Fruit fly (Drosophila melanogaster) whole organism, embryonic: ENCODE measurements around the gene CG3434.

Source experiments
- ATbp ChIP-seq: fragments of 200-800 bp; sonication (Bioruptor generic); optimal IDR thresholded peaks from 2 replicates; lab custom pipeline; 2017; ENCODE audit warnings: missing biosample characterization, mild to moderate bottlenecking, missing genetic modification characterization, missing genetic modification reagents
- CG11504 ChIP-seq: fragments of 200-800 bp; sonication (Bioruptor generic); optimal IDR thresholded peaks from 3 replicates; lab custom pipeline; 2019; ENCODE audit warnings: missing biosample characterization, mild to moderate bottlenecking, missing genetic modification characterization, moderate library complexity
- CG12071 ChIP-seq: fragments of 200-800 bp; sonication (Bioruptor generic); optimal IDR thresholded peaks from 3 replicates; lab custom pipeline; 2018; ENCODE audit warnings: missing biosample characterization, mild to moderate bottlenecking, missing genetic modification characterization
- CG12219 ChIP-seq: fragments of 200-800 bp; sonication (Bioruptor generic); optimal IDR thresholded peaks from 3 replicates; lab custom pipeline; 2018; ENCODE audit warnings: missing biosample characterization, mild to moderate bottlenecking, missing genetic modification characterization
- CG12744 ChIP-seq: fragments of 200-800 bp; sonication (Bioruptor generic); optimal IDR thresholded peaks from 2 replicates; lab custom pipeline; 2016; ENCODE audit warnings: missing biosample characterization, missing genetic modification characterization
- CG15514 ChIP-seq: fragments of 200-800 bp; sonication (Bioruptor generic); optimal IDR thresholded peaks from 3 replicates; lab custom pipeline; 2017; ENCODE audit warnings: missing biosample characterization, missing genetic modification characterization, mild to moderate bottlenecking, moderate library complexity, missing genetic modification reagents
- CG15601 ChIP-seq: fragments of 200-800 bp; sonication (Bioruptor generic); optimal IDR thresholded peaks from 3 replicates; lab custom pipeline; 2019; ENCODE audit warnings: missing biosample characterization, mild to moderate bottlenecking, missing genetic modification characterization, moderate library complexity
- CG16779 ChIP-seq: fragments of 200-800 bp; sonication (Bioruptor generic); IDR thresholded peaks from 2 replicates; pipeline ENCODE4 v1.3.6; 2022; ENCODE audit warnings: missing biosample characterization, missing genetic modification characterization
- CG16813 ChIP-seq: fragments of 200-800 bp; sonication (Bioruptor generic); IDR thresholded peaks from 3 replicates; pipeline ENCODE4 v1.3.6; 2022; ENCODE audit warnings: missing biosample characterization, missing genetic modification characterization; ENCODE audit not compliant: partially characterized antibody
- CG2199 ChIP-seq: fragments of 200-800 bp; sonication (Bioruptor generic); IDR thresholded peaks from 3 replicates; pipeline ENCODE4 v1.3.6; 2022; ENCODE audit warnings: missing biosample characterization, missing genetic modification characterization
- CG32532 ChIP-seq: fragments of 200-800 bp; sonication (Bioruptor generic); IDR thresholded peaks from 2 replicates; pipeline ENCODE4 v1.3.6; 2022; ENCODE audit warnings: missing biosample characterization, missing genetic modification characterization
- CG34224 ChIP-seq: fragments of 200-800 bp; sonication (Bioruptor generic); IDR thresholded peaks from 3 replicates; pipeline ENCODE4 v1.3.6; 2022; ENCODE audit warnings: missing biosample characterization, missing genetic modification characterization; ENCODE audit not compliant: partially characterized antibody
- CG4707 ChIP-seq: fragments of 200-800 bp; sonication (Bioruptor generic); optimal IDR thresholded peaks from 2 replicates; lab custom pipeline; 2018; ENCODE audit warnings: missing biosample characterization, mild to moderate bottlenecking, missing genetic modification characterization, moderate library complexity
- CG6683 ChIP-seq: fragments of 200-800 bp; sonication (Bioruptor generic); optimal IDR thresholded peaks from 2 replicates; lab custom pipeline; 2017; ENCODE audit warnings: missing biosample characterization, mild to moderate bottlenecking, missing genetic modification characterization, missing genetic modification reagents
- CG6854 ChIP-seq: fragments of 200-800 bp; sonication (Bioruptor generic); optimal IDR thresholded peaks from 3 replicates; lab custom pipeline; 2017; ENCODE audit warnings: missing biosample characterization, mild to moderate bottlenecking, missing genetic modification characterization
- CG8944 ChIP-seq: fragments of 200-800 bp; sonication (Bioruptor generic); optimal IDR thresholded peaks from 3 replicates; lab custom pipeline; 2016; ENCODE audit warnings: missing biosample characterization, missing genetic modification characterization
- CkIIα-i1 ChIP-seq: fragments of 200-800 bp; sonication (Bioruptor generic); IDR thresholded peaks from 2 replicates; pipeline ENCODE4 v1.3.6; 2022; ENCODE audit warnings: missing biosample characterization, missing genetic modification characterization
- Dad ChIP-seq: fragments of 200-800 bp; sonication (Bioruptor generic); optimal IDR thresholded peaks from 3 replicates; lab custom pipeline; 2016; ENCODE audit warnings: missing biosample characterization, missing genetic modification characterization
- Fer2 ChIP-seq: fragments of 200-800 bp; sonication (Bioruptor generic); optimal IDR thresholded peaks from 2 replicates; lab custom pipeline; 2018; ENCODE audit warnings: missing biosample characterization, mild to moderate bottlenecking, missing genetic modification characterization, moderate library complexity
- GATAe ChIP-seq: fragments of 200-800 bp; sonication (Bioruptor generic); conservative IDR thresholded peaks from 2 replicates; pipeline ENCODE4 v1.3.6; 2022; ENCODE audit warnings: missing biosample characterization, missing genetic modification characterization
- Hr51 ChIP-seq, 2 experiments: fragments of 200-800 bp; sonication (Bioruptor generic); optimal IDR thresholded peaks; 2 replicates in 1 of 2; 3 replicates in 1 of 2; lab custom pipeline; 2016 to 2018; ENCODE audit warnings: missing biosample characterization in 2 of 2, missing genetic modification characterization in 2 of 2, mild to moderate bottlenecking in 1 of 2, moderate library complexity in 1 of 2
- NfI ChIP-seq: fragments of 200-800 bp; sonication (Bioruptor generic); optimal IDR thresholded peaks from 3 replicates; lab custom pipeline; 2018; ENCODE audit warnings: missing biosample characterization, mild to moderate bottlenecking, missing genetic modification characterization, moderate library complexity
- Scr ChIP-seq: fragments of 200-800 bp; sonication (Bioruptor generic); IDR thresholded peaks from 2 replicates; pipeline ENCODE4 v1.3.6; 2022; ENCODE audit warnings: missing biosample characterization, missing genetic modification characterization; ENCODE audit not compliant: partially characterized antibody
- Six4 ChIP-seq: fragments of 200-800 bp; sonication (Bioruptor generic); optimal IDR thresholded peaks from 2 replicates; lab custom pipeline; 2016; ENCODE audit warnings: missing biosample characterization, missing genetic modification characterization
- Trl ChIP-seq, 3 experiments: fragments of >200 bp in 2 of 3; fragments of 200-800 bp in 1 of 3; sonication (Bioruptor generic) in 1 of 3; optimal IDR thresholded peaks; 2 replicates in 1 of 3; 3 replicates in 2 of 3; lab custom pipeline; 2016 to 2017; ENCODE audit warnings: missing biosample characterization in 1 of 3, missing genetic modification characterization in 1 of 3
- ap ChIP-seq: fragments of 200-800 bp; sonication (Bioruptor generic); IDR thresholded peaks from 2 replicates; pipeline ENCODE4 v1.3.6; 2022; ENCODE audit warnings: missing biosample characterization, missing genetic modification characterization
- az2 ChIP-seq: fragments of 200-800 bp; sonication (Bioruptor generic); optimal IDR thresholded peaks from 3 replicates; lab custom pipeline; 2016; ENCODE audit warnings: missing biosample characterization, missing genetic modification characterization
- bbx ChIP-seq: fragments of 200-800 bp; sonication (Bioruptor generic); IDR thresholded peaks from 2 replicates; pipeline ENCODE4 v1.3.6; 2022; ENCODE audit warnings: missing biosample characterization, missing genetic modification characterization; ENCODE audit not compliant: partially characterized antibody
- bigmax ChIP-seq: fragments of 200-800 bp; sonication (Bioruptor generic); optimal IDR thresholded peaks from 2 replicates; lab custom pipeline; 2018; ENCODE audit warnings: missing biosample characterization, mild to moderate bottlenecking, missing genetic modification characterization
- btn ChIP-seq: fragments of 200-800 bp; sonication (Bioruptor generic); optimal IDR thresholded peaks from 2 replicates; lab custom pipeline; 2016; ENCODE audit warnings: missing biosample characterization, missing genetic modification characterization
- dmrt11E ChIP-seq: fragments of 200-800 bp; sonication (Bioruptor generic); optimal IDR thresholded peaks from 3 replicates; lab custom pipeline; 2018; ENCODE audit warnings: missing biosample characterization, mild to moderate bottlenecking, missing genetic modification characterization, moderate library complexity
- esg ChIP-seq: fragments of 200-800 bp; sonication (Bioruptor generic); conservative IDR thresholded peaks from 2 replicates; pipeline ENCODE4 v1.3.6; 2022; ENCODE audit warnings: missing biosample characterization, missing genetic modification characterization
- grn ChIP-seq: fragments of 200-800 bp; sonication (Bioruptor generic); optimal IDR thresholded peaks from 3 replicates; lab custom pipeline; 2017; ENCODE audit warnings: missing biosample characterization, missing genetic modification characterization
- inv ChIP-seq: fragments of 200-800 bp; sonication (Bioruptor generic); IDR thresholded peaks from 2 replicates; pipeline ENCODE4 v1.3.6; 2022; ENCODE audit warnings: missing biosample characterization, missing genetic modification characterization; ENCODE audit not compliant: partially characterized antibody
- jing ChIP-seq: fragments of 200-800 bp; sonication (Bioruptor generic); optimal IDR thresholded peaks from 2 replicates; lab custom pipeline; 2018; ENCODE audit warnings: missing biosample characterization, mild to moderate bottlenecking, missing genetic modification characterization
- jumu ChIP-seq: fragments of 200-800 bp; sonication (Bioruptor generic); optimal IDR thresholded peaks from 3 replicates; lab custom pipeline; 2016; ENCODE audit warnings: missing biosample characterization, missing genetic modification characterization
- ken ChIP-seq: fragments of 200-800 bp; sonication (Bioruptor generic); IDR thresholded peaks from 3 replicates; pipeline ENCODE4 v1.3.6; 2022; ENCODE audit warnings: missing biosample characterization, missing genetic modification characterization
- slp2 ChIP-seq: fragments of 200-800 bp; sonication (Bioruptor generic); optimal IDR thresholded peaks from 2 replicates; lab custom pipeline; 2016; ENCODE audit warnings: missing biosample characterization, missing genetic modification characterization
- sr ChIP-seq: fragments of 200-800 bp; sonication (Bioruptor generic); IDR thresholded peaks from 3 replicates; pipeline ENCODE4 v1.3.6; 2022; ENCODE audit warnings: missing biosample characterization, missing genetic modification characterization
- tio ChIP-seq: fragments of 200-800 bp; sonication (Bioruptor generic); optimal IDR thresholded peaks from 2 replicates; lab custom pipeline; 2017; ENCODE audit warnings: missing biosample characterization, missing genetic modification characterization, inconsistent platforms
- vfl ChIP-seq: fragments of 200-800 bp; sonication (Bioruptor generic); optimal IDR thresholded peaks from 2 replicates; lab custom pipeline; 2016; ENCODE audit warnings: missing biosample characterization, missing genetic modification characterization
- vnd ChIP-seq: fragments of 200-800 bp; sonication (Bioruptor generic); IDR thresholded peaks from 3 replicates; pipeline ENCODE4 v1.3.6; 2022; ENCODE audit warnings: missing biosample characterization, missing genetic modification characterization; ENCODE audit not compliant: partially characterized antibody
- vvl ChIP-seq: fragments of 200-800 bp; sonication (Bioruptor generic); IDR thresholded peaks from 2 replicates; pipeline ENCODE4 v1.3.6; 2022; ENCODE audit warnings: missing biosample characterization, missing genetic modification characterization
- wek ChIP-seq: fragments of 200-800 bp; sonication (Bioruptor generic); optimal IDR thresholded peaks from 3 replicates; lab custom pipeline; 2018; ENCODE audit warnings: missing biosample characterization, mild to moderate bottlenecking, missing genetic modification characterization, moderate library complexity
- z ChIP-seq: fragments of 200-800 bp; sonication (Bioruptor generic); IDR thresholded peaks from 3 replicates; pipeline ENCODE4 v1.3.6; 2022; ENCODE audit warnings: missing biosample characterization, missing genetic modification characterization
- zen2 ChIP-seq: fragments of 200-800 bp; sonication (Bioruptor generic); IDR thresholded peaks from 3 replicates; pipeline ENCODE4 v1.3.6; 2022; ENCODE audit warnings: missing biosample characterization, missing genetic modification characterization; ENCODE audit not compliant: partially characterized antibody
- zf30C ChIP-seq: fragments of 200-800 bp; sonication (Bioruptor generic); optimal IDR thresholded peaks from 3 replicates; lab custom pipeline; 2018; ENCODE audit warnings: missing biosample characterization, mild to moderate bottlenecking, missing genetic modification characterization

Gene CG3434

DNA sequence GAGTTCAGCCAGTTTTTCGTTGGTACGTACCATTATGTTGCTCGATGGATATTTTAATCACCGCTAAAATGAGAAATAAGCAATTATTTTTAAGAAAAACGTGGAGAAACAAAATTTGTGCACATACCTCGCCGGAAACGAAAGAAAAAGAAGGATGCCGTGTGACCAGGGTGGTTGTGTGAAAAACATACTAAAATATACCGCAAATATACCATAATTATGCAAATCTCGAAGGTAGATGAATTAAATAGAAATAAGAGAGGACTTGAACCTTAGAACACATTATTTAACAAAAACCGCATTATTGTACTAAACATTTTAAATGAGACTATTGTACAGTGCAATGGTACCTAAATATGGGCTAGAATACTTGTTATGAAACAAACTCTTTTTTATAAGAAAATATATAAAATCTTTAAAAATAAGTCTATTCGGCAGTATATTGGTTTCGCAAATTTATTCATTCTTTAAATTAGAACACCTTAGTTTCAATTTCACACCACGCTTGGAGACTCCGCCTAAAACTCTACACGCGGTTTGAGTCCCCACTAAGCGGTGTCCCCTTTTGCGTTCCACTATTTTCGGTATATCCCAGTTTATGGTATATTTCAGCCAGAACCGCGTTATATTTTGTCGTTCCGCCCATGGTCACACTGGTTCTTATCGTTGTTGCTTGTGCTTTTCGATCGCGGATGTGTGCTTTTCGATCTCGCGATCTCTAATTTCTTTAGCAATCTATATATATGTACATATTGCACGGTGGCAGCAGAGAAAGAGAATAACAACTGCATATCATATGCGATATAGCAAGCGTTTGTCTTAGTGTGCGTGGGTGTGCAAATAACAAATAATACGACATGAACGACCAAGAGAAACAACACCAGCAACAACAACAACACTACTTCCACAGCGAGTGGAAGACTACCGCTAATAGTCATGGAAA, 30.7 kb downstream of the CG3434 start, which contains the start of the genes RpS17 and MTF-1 (continued):
- TF ChIP-seq wek (GFP tag; lab: Kevin White, UChicago) (peak; percentile 98), grn (GFP tag; lab: Kevin White, UChicago) (peak; percentile 91), vvl (GFP tag; lab: Robert Waterston, UW) (peak; percentile 93), CG15514 (GFP tag; lab: Kevin White, UChicago) (peak; percentile 30), zen2 (GFP tag; lab: Robert Waterston, UW) (no peak), CG12219 (GFP tag; lab: Kevin White, UChicago) (peak; percentile 45), esg (no peak), btn (GFP tag; lab: Kevin White, UChicago) (no peak), vnd (GFP tag; lab: Robert Waterston, UW) (no peak), sr (peak; percentile 48), CG15601 (tag; lab: Kevin White, UChicago) (peak; percentile 63), tio (peak; percentile 47), CG32532 (GFP tag; lab: Robert Waterston, UW) (peak; percentile 66), CG12744 (GFP tag; lab: Kevin White, UChicago) (no peak), dmrt11E (tag; lab: Kevin White, UChicago) (peak; percentile 44), CG4707 (GFP tag; lab: Kevin White, UChicago) (peak; percentile 69), GATAe (GFP tag; lab: Robert Waterston, UW) (no peak), Hr51 (GFP tag; optimal IDR thresholded peaks at IDR 0.05; lab: Kevin White, UChicago) (no peak), CG6854 (peak; percentile 41), vfl (GFP tag; lab: Kevin White, UChicago) (no peak), CG16779 (GFP tag; lab: Robert Waterston, UW) (no peak), CG6683 (GFP tag; lab: Kevin White, UChicago) (no peak), ken (GFP tag; lab: Robert Waterston, UW) (peak; percentile 61; the same call in 2 of the 3 replicates), Fer2 (tag; lab: Kevin White, UChicago) (no peak), z (GFP tag; lab: Robert Waterston, UW) (no peak), CG2199 (GFP tag; lab: Robert Waterston, UW) (no peak), Dad (peak; percentile 6), NfI (GFP tag; lab: Kevin White, UChicago) (peak; percentile 73), CG34224 (no peak), Six4 (GFP tag; lab: Kevin White, UChicago) (no peak), CkIIα-i1 (no peak), slp2 (GFP tag; lab: Kevin White, UChicago) (peak; percentile 26), zf30C (peak; percentile 3), bbx (GFP tag; lab: Robert Waterston, UW) (no peak), CG8944 (GFP tag; lab: Kevin White, UChicago) (no peak), jing (no peak), bigmax (GFP tag; lab: Kevin White, UChicago) (no peak), inv (GFP tag; lab: Robert Waterston, UW) (no peak), ap (no peak), CG11504 (peak; percentile 34), jumu (GFP tag; lab: Kevin White, UChicago) (no peak), Scr (GFP tag; lab: Robert Waterston, UW) (no peak; the same call in 1 of the 2 replicates), az2 (GFP tag; lab: Kevin White, UChicago) (peak; percentile 16), ATbp (GFP tag; lab: Kevin White, UChicago) (peak; percentile 44), CG16813 (no peak), Trl (optimal IDR thresholded peaks at IDR 0.05; lab: Kevin White, UChicago) (no peak), Trl (GFP tag; optimal IDR thresholded peaks at IDR 0.05; lab: Kevin White, UChicago) (peak; percentile 20), CG12071 (GFP tag; lab: Kevin White, UChicago) (peak; percentile 60)
